Worm (Caenorhabditis elegans) whole organism, L1 larva: Measurements from ENCODE around the gene rps-8.

ENCODE experiments used
- C16A3.4 ChIP-seq: fragments of 150-350 bp; optimal IDR thresholded peaks from 2 replicates; lab custom pipeline; 2014; ENCODE audit warnings: missing biosample characterization, missing genetic modification characterization
- C34B4.2 ChIP-seq: sonication (generic microtip); optimal IDR thresholded peaks from 2 replicates; lab custom pipeline; 2017; ENCODE audit warnings: mild to moderate bottlenecking, missing genetic modification characterization, missing compliant biosample characterization
- aly-2 ChIP-seq: fragments of 150-350 bp; optimal IDR thresholded peaks from 2 replicates; lab custom pipeline; 2014; ENCODE audit warnings: missing biosample characterization, missing genetic modification characterization
- blmp-1 ChIP-seq: fragments of 150-350 bp; optimal IDR thresholded peaks from 2 replicates; lab custom pipeline; 2014; ENCODE audit warnings: missing biosample characterization, missing genetic modification characterization
- ceh-8 ChIP-seq: fragments of 200-800 bp; sonication (Bioruptor generic); optimal IDR thresholded peaks from 2 replicates; lab custom pipeline; 2018; ENCODE audit warnings: mild to moderate bottlenecking, missing genetic modification characterization, moderate library complexity, missing compliant biosample characterization
- ceh-82 ChIP-seq, 3 experiments: fragments of 150-350 bp in 1 of 3; sonication (generic microtip) in 2 of 3; optimal IDR thresholded peaks; 2 replicates each; lab custom pipeline; 2014 to 2017; ENCODE audit warnings: missing biosample characterization in 3 of 3, missing genetic modification characterization in 3 of 3
- ceh-88 ChIP-seq: fragments of 200-800 bp; sonication (Bioruptor generic); IDR thresholded peaks from 2 replicates; pipeline ENCODE4 v1.3.6; 2022; ENCODE audit warnings: missing genetic modification characterization, missing compliant biosample characterization
- ces-1 ChIP-seq: fragments of 150-350 bp; optimal IDR thresholded peaks from 2 replicates; lab custom pipeline; 2014; ENCODE audit warnings: missing biosample characterization, missing genetic modification reagents, missing genetic modification characterization
- dpl-1 ChIP-seq, 3 experiments: fragments of 150-350 bp in 2 of 3; sonication (generic microtip) in 1 of 3; optimal IDR thresholded peaks; 2 replicates each; lab custom pipeline; 2014 to 2017; ENCODE audit warnings: missing biosample characterization in 3 of 3, missing genetic modification characterization in 3 of 3, missing genetic modification reagents in 3 of 3
- efl-1 ChIP-seq, 4 experiments: fragments of 150-350 bp; optimal IDR thresholded peaks in 3 of 4; peaks in 1 of 4; 1 replicate in 1 of 4; 2 replicates in 3 of 4; lab custom pipeline; 2014; ENCODE audit warnings: missing biosample characterization in 2 of 4, missing genetic modification characterization in 2 of 4, missing genetic modification reagents in 2 of 4
- egl-27 ChIP-seq, 2 experiments: fragments of 150-350 bp in 1 of 2; sonication (generic microtip); optimal IDR thresholded peaks; 3 replicates each; lab custom pipeline; 2017 to 2018; ENCODE audit warnings: missing biosample characterization in 2 of 2, missing genetic modification characterization in 2 of 2, missing genetic modification reagents in 2 of 2
- elt-2 ChIP-seq: sonication (generic microtip); optimal IDR thresholded peaks from 2 replicates; lab custom pipeline; 2016; ENCODE audit warnings: missing genetic modification characterization, mild to moderate bottlenecking, inconsistent platforms, missing compliant biosample characterization, missing genetic modification reagents
- elt-3 ChIP-seq, 6 experiments: fragments of 150-350 bp in 1 of 6; sonication (generic microtip); optimal IDR thresholded peaks; 2 replicates each; lab custom pipeline; 2017 to 2018; ENCODE audit warnings: missing biosample characterization in 6 of 6, missing genetic modification characterization in 6 of 6, inconsistent platforms in 1 of 6
- fkh-10 ChIP-seq: sonication (generic microtip); optimal IDR thresholded peaks from 2 replicates; lab custom pipeline; 2017; ENCODE audit warnings: missing biosample characterization, missing genetic modification reagents, missing genetic modification characterization
- fos-1 ChIP-seq: fragments of 150-350 bp; optimal IDR thresholded peaks from 2 replicates; lab custom pipeline; 2014; ENCODE audit warnings: missing biosample characterization, missing genetic modification characterization
- hlh-17 ChIP-seq: fragments of 200-800 bp; sonication (Bioruptor generic); optimal IDR thresholded peaks from 2 replicates; lab custom pipeline; 2018; ENCODE audit warnings: missing genetic modification characterization, mild to moderate bottlenecking, missing compliant biosample characterization, moderate library complexity, borderline replicate concordance
- hpl-2 ChIP-seq: fragments of 150-350 bp; optimal IDR thresholded peaks from 2 replicates; lab custom pipeline; 2014; ENCODE audit warnings: missing biosample characterization, missing genetic modification reagents, missing genetic modification characterization
- isw-1 ChIP-seq: fragments of 200-800 bp; sonication (Bioruptor generic); IDR thresholded peaks from 2 replicates; pipeline ENCODE4 v1.3.6; 2022; ENCODE audit warnings: missing genetic modification characterization, missing compliant biosample characterization
- jun-1 ChIP-seq: fragments of 150-350 bp; optimal IDR thresholded peaks from 2 replicates; lab custom pipeline; 2014; ENCODE audit warnings: missing biosample characterization, missing genetic modification reagents, missing genetic modification characterization
- lin-35 ChIP-seq, 2 experiments: fragments of 150-350 bp; optimal IDR thresholded peaks; 2 replicates each; lab custom pipeline; 2014; ENCODE audit warnings: missing biosample characterization in 2 of 2, missing genetic modification characterization in 2 of 2, missing genetic modification reagents in 2 of 2
- lir-3 ChIP-seq: sonication (generic microtip); optimal IDR thresholded peaks from 2 replicates; lab custom pipeline; 2016; ENCODE audit warnings: mild to moderate bottlenecking, missing genetic modification characterization, moderate library complexity, missing compliant biosample characterization; ENCODE audit not compliant: poor library complexity
- mep-1 ChIP-seq: fragments of 150-350 bp; optimal IDR thresholded peaks from 2 replicates; lab custom pipeline; 2014; ENCODE audit warnings: missing biosample characterization, missing genetic modification characterization
- nhr-12 ChIP-seq: sonication (generic microtip); optimal IDR thresholded peaks from 2 replicates; lab custom pipeline; 2017; ENCODE audit warnings: missing biosample characterization, missing genetic modification characterization
- nhr-19 ChIP-seq: fragments of 200-800 bp; sonication (Bioruptor generic); conservative IDR thresholded peaks from 2 replicates; pipeline ENCODE4 v1.3.6; 2022; ENCODE audit warnings: missing genetic modification characterization, missing compliant biosample characterization
- nhr-28 ChIP-seq: fragments of 150-350 bp; optimal IDR thresholded peaks from 2 replicates; lab custom pipeline; 2014; ENCODE audit warnings: missing biosample characterization, missing genetic modification characterization
- nhr-47 ChIP-seq: sonication (generic microtip); optimal IDR thresholded peaks from 2 replicates; lab custom pipeline; 2016; ENCODE audit warnings: mild to moderate bottlenecking, missing genetic modification characterization, moderate library complexity, missing compliant biosample characterization
- nhr-76 ChIP-seq: sonication (generic microtip); optimal IDR thresholded peaks from 2 replicates; lab custom pipeline; 2017; ENCODE audit warnings: missing biosample characterization, missing genetic modification characterization
- nhr-77 ChIP-seq: fragments of 150-350 bp; optimal IDR thresholded peaks from 2 replicates; lab custom pipeline; 2014; ENCODE audit warnings: missing biosample characterization, missing genetic modification characterization
- nhr-84 ChIP-seq: sonication (generic microtip); optimal IDR thresholded peaks from 2 replicates; lab custom pipeline; 2017; ENCODE audit warnings: missing biosample characterization, missing genetic modification characterization
- nhr-85 ChIP-seq: sonication (generic microtip); peaks from one replicate; lab custom pipeline; 2016; ENCODE audit warnings: missing genetic modification characterization, inconsistent platforms, missing compliant biosample characterization
- pag-3 ChIP-seq: sonication (generic microtip); optimal IDR thresholded peaks from 2 replicates; lab custom pipeline; 2017; ENCODE audit warnings: missing genetic modification characterization, mild to moderate bottlenecking, missing compliant biosample characterization, antibody characterized with exemption, borderline replicate concordance; ENCODE audit not compliant: insufficient read depth
- pqm-1 ChIP-seq: sonication (generic microtip); optimal IDR thresholded peaks from 3 replicates; lab custom pipeline; 2017; ENCODE audit warnings: missing biosample characterization, missing genetic modification characterization
- rnt-1 ChIP-seq: sonication (generic microtip); optimal IDR thresholded peaks from 2 replicates; lab custom pipeline; 2016; ENCODE audit warnings: mild to moderate bottlenecking, missing genetic modification characterization, moderate library complexity, missing compliant biosample characterization
- swsn-7 ChIP-seq: sonication (generic microtip); optimal IDR thresholded peaks from 2 replicates; lab custom pipeline; 2016; ENCODE audit warnings: missing genetic modification characterization, missing compliant biosample characterization
- tlp-1 ChIP-seq: fragments of 150-350 bp; optimal IDR thresholded peaks from 2 replicates; lab custom pipeline; 2014; ENCODE audit warnings: missing biosample characterization, missing genetic modification characterization
- unc-86 ChIP-seq: sonication (generic microtip); optimal IDR thresholded peaks from 2 replicates; lab custom pipeline; 2016; ENCODE audit warnings: missing genetic modification characterization, missing compliant biosample characterization
- xbp-1 ChIP-seq: sonication (generic microtip); optimal IDR thresholded peaks from 2 replicates; lab custom pipeline; 2016; ENCODE audit warnings: missing genetic modification characterization, missing compliant biosample characterization
- zag-1 ChIP-seq: fragments of 150-350 bp; optimal IDR thresholded peaks from 2 replicates; lab custom pipeline; 2014; ENCODE audit warnings: missing biosample characterization, missing genetic modification characterization
- ztf-11 ChIP-seq, 2 experiments: sonication (generic microtip); optimal IDR thresholded peaks; 2 replicates each; lab custom pipeline; 2016 to 2017; ENCODE audit warnings: missing genetic modification characterization in 2 of 2, missing biosample characterization in 1 of 2, missing compliant biosample characterization in 1 of 2
- ztf-4 ChIP-seq: fragments of 150-350 bp; optimal IDR thresholded peaks from 2 replicates; lab custom pipeline; 2014; ENCODE audit warnings: missing biosample characterization, missing genetic modification characterization

The rps-8 gene

DNA sequence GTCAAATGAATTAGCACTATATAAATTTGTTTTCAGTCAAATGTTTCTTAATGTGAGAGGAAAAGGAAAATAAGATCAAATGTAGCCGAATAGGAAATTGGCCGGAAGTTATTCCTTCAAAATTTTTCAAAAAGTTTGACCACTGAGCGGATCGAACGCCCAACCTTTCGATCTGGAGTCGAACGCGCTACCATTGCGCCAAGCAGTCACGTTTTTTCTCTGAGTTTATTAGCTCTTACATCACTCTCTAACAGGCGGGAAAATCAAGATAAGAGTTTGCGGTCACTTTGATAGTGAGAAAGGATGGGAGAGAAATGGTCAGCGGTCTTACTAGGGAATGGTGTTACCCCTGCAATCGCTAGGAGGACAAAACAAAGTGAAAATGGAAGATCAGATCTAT, 30.4 kb upstream of the rps-8 start (continued):
- TF ChIP-seq C16A3.4 (tag; lab: Kevin White, UChicago): peak; percentile 6
- peak; percentile 75 for TF ChIP-seq rnt-1 (tag; lab: Kevin White, UChicago)
- TF ChIP-seq nhr-19 (GFP tag; lab: Robert Waterston, UW): peak; percentile 57
- TF ChIP-seq hpl-2 (GFP tag; lab: Kevin White, UChicago): no peak
- TF ChIP-seq elt-3 (tag; optimal IDR thresholded peaks at IDR 0.05; lab: Kevin White, UChicago): peak in 2 of 6 experiments; percentile 18 to 29
- TF ChIP-seq efl-1 (optimal IDR thresholded peaks at IDR 0.05; lab: Kevin White, UChicago): peak in 1 of 2 experiments; percentile 29
- TF ChIP-seq efl-1 (GFP tag; optimal IDR thresholded peaks at IDR 0.05 in 1 of 2; lab: Kevin White, UChicago): peak in 1 of 2 experiments; percentile 90
- TF ChIP-seq isw-1 (GFP tag; lab: Robert Waterston, UW): no peak
- TF ChIP-seq, all 84 proteins: peak for 14

DNA sequence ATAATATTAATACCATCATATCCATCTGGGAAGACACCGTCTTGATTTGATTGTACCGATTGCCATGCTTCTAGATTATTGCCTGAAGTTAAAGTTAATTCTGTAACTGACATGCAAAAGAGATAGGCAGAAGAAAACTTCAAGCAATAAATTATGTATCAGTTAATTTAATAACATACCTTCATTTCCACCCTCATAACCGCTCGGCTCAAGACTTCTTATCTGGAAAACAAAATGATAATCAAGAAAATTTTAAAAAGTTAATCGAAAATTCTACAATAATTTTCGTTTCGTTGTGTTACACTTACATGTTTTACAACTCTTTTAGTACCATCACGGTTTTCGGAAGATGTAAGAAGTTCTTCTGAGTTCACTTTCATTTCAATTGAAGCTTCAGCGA, 28.5 kb upstream of the rps-8 start:
- TF ChIP-seq efl-1 (optimal IDR thresholded peaks at IDR 0.05; lab: Kevin White, UChicago): no peak
- peak in 1 of 2 experiments; percentile 57 for TF ChIP-seq efl-1 (GFP tag; optimal IDR thresholded peaks at IDR 0.05 in 1 of 2; lab: Kevin White, UChicago)
- no peak for TF ChIP-seq blmp-1 (tag; lab: Kevin White, UChicago)

DNA sequence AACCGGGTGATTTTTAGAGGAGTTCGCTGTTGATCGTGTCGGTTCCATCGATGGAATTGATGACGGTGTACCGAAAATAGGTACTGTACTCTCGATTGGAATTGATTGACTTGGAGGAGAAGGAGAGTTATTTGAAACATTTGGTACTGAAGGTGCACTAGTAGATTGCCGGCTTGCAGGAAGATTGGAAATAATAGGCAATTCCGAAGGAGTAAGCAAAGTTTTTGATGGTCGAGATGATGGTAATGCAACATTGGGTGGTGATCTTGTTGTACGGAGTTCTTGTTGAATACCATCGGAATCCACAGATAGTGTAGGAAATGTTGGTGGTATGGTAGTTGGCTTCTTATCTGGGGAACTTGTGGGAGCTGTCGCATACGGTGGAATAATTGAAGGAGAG, 25.4 kb upstream of the rps-8 start:
- TF ChIP-seq nhr-12 (tag; lab: Kevin White, UChicago) (no peak), aly-2 (tag; lab: Kevin White, UChicago) (no peak), nhr-28 (tag; lab: Kevin White, UChicago) (no peak), ceh-88 (GFP tag; lab: Robert Waterston, UW) (no peak), nhr-77 (tag; lab: Kevin White, UChicago) (no peak), unc-86 (tag; lab: Kevin White, UChicago) (no peak)

- TF ChIP-seq ceh-82 (tag; optimal IDR thresholded peaks at IDR 0.05; lab: Kevin White, UChicago): no peak
- no peak for TF ChIP-seq fkh-10 (GFP tag; lab: Kevin White, UChicago)
- no peak for TF ChIP-seq tlp-1 (tag; lab: Kevin White, UChicago)
- TF ChIP-seq, all 84 proteins: peak for 0
These were observed 24.4 kb upstream of the rps-8 start for ce11 chrIV:7338042-7338441.

DNA sequence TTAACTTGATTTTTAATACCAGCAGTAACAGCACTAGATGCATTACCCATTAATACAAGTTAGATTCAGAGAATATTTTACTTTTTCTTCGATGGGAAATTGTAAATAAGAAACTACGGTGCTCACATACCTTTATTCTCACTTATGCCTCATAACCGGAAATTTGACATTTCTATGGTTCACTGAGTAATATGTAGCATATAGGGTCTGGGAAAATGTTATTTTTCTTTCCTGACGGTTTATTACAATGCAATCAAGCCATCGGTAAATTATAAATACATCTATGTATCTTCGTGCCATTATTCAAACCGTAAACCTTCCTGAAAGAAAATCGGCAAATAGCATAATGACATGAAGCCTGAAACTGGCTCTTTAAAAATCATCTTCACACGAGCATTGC, 19.0 kb upstream of the rps-8 start, which contains the start of gene ocr-4:
TSS of gene ocr-4 (minus strand) at position 101 of the 400 bp plus-strand sequence.
- TF ChIP-seq ztf-11 (tag; optimal IDR thresholded peaks at IDR 0.05; lab: Kevin White, UChicago) (no peak), pqm-1 (tag; lab: Kevin White, UChicago) (no peak), aly-2 (tag; lab: Kevin White, UChicago) (no peak), xbp-1 (tag; lab: Kevin White, UChicago) (no peak), nhr-85 (tag; lab: Kevin White, UChicago) (no peak), egl-27 (tag; optimal IDR thresholded peaks at IDR 0.05; lab: Kevin White, UChicago) (no peak), elt-2 (tag; lab: Kevin White, UChicago) (no peak), hpl-2 (GFP tag; lab: Kevin White, UChicago) (no peak), zag-1 (tag; lab: Kevin White, UChicago) (no peak), pag-3 (tag; lab: Kevin White, UChicago) (no peak), nhr-84 (tag; lab: Kevin White, UChicago) (no peak), ces-1 (GFP tag; lab: Kevin White, UChicago) (no peak), dpl-1 (GFP tag; optimal IDR thresholded peaks at IDR 0.05; lab: Kevin White, UChicago) (no peak), lir-3 (tag; lab: Kevin White, UChicago) (no peak)

ce11 chrIV:7328918-7329317, 15.3 kb upstream of the rps-8 start, which contains the start of gene sqst-2:
sqst-2 (minus strand) TSS chrIV:7328975.
- no peak for TF ChIP-seq nhr-28 (tag; lab: Kevin White, UChicago)
- no peak for TF ChIP-seq swsn-7 (tag; lab: Kevin White, UChicago)
- TF ChIP-seq C16A3.4 (tag; lab: Kevin White, UChicago): no peak
- TF ChIP-seq hlh-17 (GFP tag; lab: Kevin White, UChicago): no peak
- TF ChIP-seq mep-1 (tag; lab: Kevin White, UChicago): no peak
- TF ChIP-seq jun-1 (tag; lab: Kevin White, UChicago): no peak
- no peak for TF ChIP-seq ceh-8 (GFP tag; lab: Kevin White, UChicago)
- TF ChIP-seq lin-35 (GFP tag; optimal IDR thresholded peaks at IDR 0.05; lab: Kevin White, UChicago): no peak
- TF ChIP-seq fos-1: no peak
- TF ChIP-seq C34B4.2 (tag; lab: Kevin White, UChicago): no peak
- no peak for TF ChIP-seq ztf-4 (tag; lab: Kevin White, UChicago)
- no peak for TF ChIP-seq unc-86 (tag; lab: Kevin White, UChicago)
- no peak for TF ChIP-seq nhr-47 (tag; lab: Kevin White, UChicago)
- no peak for TF ChIP-seq nhr-76 (tag; lab: Kevin White, UChicago)
